Fruit fly (Drosophila melanogaster): Measurements from ENCODE around the gene CG12071.

The CG12071 gene

DNA sequence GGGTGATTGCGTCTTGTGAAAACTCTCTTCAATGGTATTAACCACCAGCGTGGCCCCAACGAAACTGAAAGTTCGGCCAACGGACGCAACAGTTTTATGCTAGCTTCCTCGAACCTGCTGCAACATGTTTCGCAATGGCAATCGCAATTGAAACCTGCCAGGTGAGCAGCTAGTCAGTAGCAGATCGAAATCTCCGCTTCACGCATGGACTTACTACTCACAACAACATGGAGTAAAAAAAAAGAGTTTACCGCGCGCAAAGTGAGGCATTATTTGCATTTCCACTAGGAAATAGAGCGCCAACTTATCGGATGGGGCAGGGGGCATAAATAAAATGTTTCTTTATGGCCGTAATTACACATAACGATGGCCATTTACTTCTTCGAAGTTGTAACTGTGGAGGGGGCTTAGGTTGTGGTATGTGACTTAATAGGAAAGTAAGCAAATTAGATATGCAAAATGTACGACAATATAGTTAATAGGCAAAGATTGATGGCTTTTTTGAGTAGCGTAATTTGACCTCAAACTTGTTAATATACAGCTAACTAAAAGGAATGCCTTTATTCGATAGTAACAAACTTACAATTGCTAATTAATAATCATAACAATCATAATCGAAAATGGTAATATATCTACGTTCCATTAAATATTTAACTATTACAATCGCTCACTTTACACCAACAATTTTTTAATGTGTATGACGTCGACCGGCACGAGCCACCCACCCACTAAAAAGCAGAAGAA, 8.4 kb downstream of the CG12071 start, which contains the start of gene CG15545:
CG15545 (minus strand) TSS at position 51 of the 744 bp plus-strand sequence.
- TF ChIP-seq EcR (GFP tag; optimal IDR thresholded peaks at IDR 0.05) (no peak), psq (optimal IDR thresholded peaks at IDR 0.05) (no peak), usp (GFP tag; optimal IDR thresholded peaks at IDR 0.05) (no peak), Dll (optimal IDR thresholded peaks at IDR 0.05) (no peak), CG8478 (optimal IDR thresholded peaks at IDR 0.05) (no peak), pan (optimal IDR thresholded peaks at IDR 0.05) (no peak)

DNA sequence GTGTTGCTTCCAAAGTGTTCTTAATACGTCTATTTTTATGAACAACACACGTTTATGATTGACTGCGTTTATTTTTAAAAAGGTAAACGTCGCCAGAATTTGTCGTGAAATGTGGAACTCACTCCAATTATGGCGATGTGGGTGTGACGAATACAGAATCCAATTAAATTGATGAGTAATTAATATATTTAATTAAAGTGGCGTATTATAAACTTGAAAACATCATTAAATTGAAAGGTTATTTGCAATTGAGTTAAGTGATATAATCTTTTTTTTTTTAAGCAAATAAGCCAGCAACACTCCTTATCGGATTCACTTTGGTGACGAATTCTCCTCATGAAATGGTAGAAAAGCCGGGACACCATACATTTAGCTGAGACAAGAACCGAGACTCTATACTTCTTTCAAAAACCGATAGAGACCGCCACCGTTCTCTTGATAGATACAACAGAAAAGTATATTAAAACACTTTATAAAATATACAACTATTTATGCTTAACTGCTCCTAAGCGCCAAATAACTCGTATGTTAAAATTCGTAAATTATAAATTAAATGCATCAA, 10.4 kb downstream of the CG12071 start:
- no peak for TF ChIP-seq pan (optimal IDR thresholded peaks at IDR 0.05)
- TF ChIP-seq Dll (optimal IDR thresholded peaks at IDR 0.05) = no peak
- no peak for TF ChIP-seq usp (GFP tag; optimal IDR thresholded peaks at IDR 0.05)
- no peak for TF ChIP-seq psq (optimal IDR thresholded peaks at IDR 0.05)
- TF ChIP-seq CG8478 (optimal IDR thresholded peaks at IDR 0.05) = no peak
- TF ChIP-seq EcR (GFP tag; optimal IDR thresholded peaks at IDR 0.05) = no peak

DNA sequence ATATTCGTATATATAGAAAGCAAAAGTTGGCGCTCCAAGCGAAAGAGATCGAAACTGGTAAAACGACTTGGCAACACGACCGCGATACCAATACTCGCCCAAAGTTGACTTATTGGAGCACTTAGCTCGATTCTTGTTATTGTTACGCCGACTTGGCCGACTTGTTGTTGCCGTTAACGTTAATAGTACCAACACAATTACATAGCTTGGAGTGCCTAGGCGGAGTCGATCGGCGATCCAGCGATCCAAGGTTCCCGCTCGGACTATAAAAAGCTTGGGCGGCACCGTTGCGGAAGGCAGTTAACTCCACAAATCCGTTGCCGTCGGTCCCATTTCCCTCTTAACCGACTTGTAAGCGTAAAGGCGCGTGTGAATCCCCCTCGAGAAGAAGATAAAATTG, 13.6 kb downstream of the CG12071 start, which contains the start of gene Cpr100A:
Cpr100A (plus strand) TSS at position 290 of the 400 bp plus-strand sequence.
- no peak for TF ChIP-seq usp (GFP tag; optimal IDR thresholded peaks at IDR 0.05)
- TF ChIP-seq EcR (GFP tag; optimal IDR thresholded peaks at IDR 0.05) = no peak
- no peak for TF ChIP-seq psq (optimal IDR thresholded peaks at IDR 0.05)
- no peak for TF ChIP-seq Dll (optimal IDR thresholded peaks at IDR 0.05)
- TF ChIP-seq pan (optimal IDR thresholded peaks at IDR 0.05) = no peak
- no peak for TF ChIP-seq CG8478 (optimal IDR thresholded peaks at IDR 0.05)

DNA sequence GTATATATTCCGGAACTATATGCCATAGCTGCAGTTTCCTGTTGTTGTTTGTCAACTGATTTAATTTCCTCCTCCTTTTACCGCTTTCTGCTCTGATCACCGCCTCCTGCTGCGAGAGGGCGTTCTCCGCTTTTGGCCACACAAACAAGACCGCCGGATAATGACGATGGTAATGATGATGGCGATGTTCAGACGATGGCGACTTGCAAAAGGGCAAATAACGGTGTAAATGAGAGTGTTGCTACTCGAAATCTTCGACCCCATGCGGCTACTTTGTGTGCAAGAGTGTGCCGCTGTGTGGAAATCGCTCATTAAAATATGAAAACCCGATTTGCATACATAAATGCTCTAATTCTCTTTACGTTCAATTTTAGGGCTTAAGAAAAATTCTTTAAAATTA, 14.9 kb downstream of the CG12071 start:
- TF ChIP-seq pan (optimal IDR thresholded peaks at IDR 0.05) (no peak), usp (GFP tag; optimal IDR thresholded peaks at IDR 0.05) (no peak), Dll (optimal IDR thresholded peaks at IDR 0.05) (no peak), psq (optimal IDR thresholded peaks at IDR 0.05) (no peak), CG8478 (optimal IDR thresholded peaks at IDR 0.05) (no peak), EcR (GFP tag; optimal IDR thresholded peaks at IDR 0.05) (no peak)

DNA sequence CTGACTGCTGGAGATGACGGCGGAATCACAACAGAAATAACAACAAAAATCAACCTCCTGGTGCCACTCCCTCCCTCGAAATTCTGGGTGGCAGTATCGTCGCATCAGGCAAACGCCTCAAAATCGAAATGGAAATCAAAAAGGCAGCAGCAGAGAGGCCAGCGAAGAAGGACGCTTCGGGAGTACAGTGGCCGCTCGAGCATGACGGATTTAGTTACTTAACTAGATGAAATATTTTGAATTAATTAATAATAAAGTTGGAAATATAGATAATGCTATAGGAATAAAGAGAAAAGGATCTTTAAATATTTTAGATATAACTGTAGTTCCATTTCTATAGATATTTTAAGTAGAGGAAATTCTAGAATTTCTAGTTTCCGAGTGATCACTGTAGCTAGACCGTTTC, 15.5 kb downstream of the CG12071 start:
- TF ChIP-seq CG8478 (optimal IDR thresholded peaks at IDR 0.05) = no peak
- TF ChIP-seq psq (optimal IDR thresholded peaks at IDR 0.05) = no peak
- TF ChIP-seq EcR (GFP tag; optimal IDR thresholded peaks at IDR 0.05) = no peak
- TF ChIP-seq usp (GFP tag; optimal IDR thresholded peaks at IDR 0.05) = no peak
- TF ChIP-seq Dll (optimal IDR thresholded peaks at IDR 0.05) = no peak
- no peak for TF ChIP-seq pan (optimal IDR thresholded peaks at IDR 0.05)

DNA sequence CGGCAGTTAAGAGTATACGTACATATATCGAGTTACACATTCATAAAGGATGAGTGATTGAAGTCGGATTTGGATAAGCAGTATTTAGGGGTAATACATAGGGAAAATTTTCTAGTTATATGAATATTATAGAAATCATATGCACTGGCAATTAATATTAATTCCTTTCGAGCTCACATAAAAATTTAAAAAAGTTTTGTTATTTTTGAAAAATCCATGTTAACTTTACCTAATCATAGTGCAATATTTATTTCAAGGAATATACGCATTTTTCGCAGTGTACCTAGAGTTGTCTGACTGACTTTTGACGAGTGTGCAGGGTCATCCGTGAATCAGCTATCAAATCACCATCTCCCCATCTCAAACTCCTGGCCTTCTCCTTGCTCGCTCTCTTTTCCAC, 16.4 kb downstream of the CG12071 start:
- TF ChIP-seq CG8478 (optimal IDR thresholded peaks at IDR 0.05) (no peak), usp (GFP tag; optimal IDR thresholded peaks at IDR 0.05) (no peak), pan (optimal IDR thresholded peaks at IDR 0.05) (no peak), Dll (optimal IDR thresholded peaks at IDR 0.05) (no peak), EcR (GFP tag; optimal IDR thresholded peaks at IDR 0.05) (no peak), psq (optimal IDR thresholded peaks at IDR 0.05) (no peak)

DNA sequence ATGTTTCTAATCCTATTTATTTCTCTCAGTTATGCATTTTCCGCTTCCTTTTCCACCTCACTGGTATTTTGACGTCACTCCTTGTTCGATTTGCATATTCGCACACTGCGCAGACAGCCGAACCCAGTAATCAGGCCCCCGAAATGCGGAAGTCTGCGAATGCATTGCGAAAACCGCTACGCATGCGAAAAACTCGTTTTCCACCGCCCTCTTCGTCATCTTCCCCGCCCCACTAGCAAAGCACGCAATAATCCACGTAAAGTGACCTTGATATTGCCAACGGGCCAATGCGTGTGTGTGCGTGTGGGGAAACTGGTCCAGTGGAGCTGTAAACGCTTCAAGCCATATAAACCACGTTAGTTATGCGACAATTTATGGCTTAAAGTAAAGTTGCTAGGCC, 16.9 kb downstream of the CG12071 start:
- no peak for TF ChIP-seq psq (optimal IDR thresholded peaks at IDR 0.05)
- no peak for TF ChIP-seq pan (optimal IDR thresholded peaks at IDR 0.05)
- TF ChIP-seq Dll (optimal IDR thresholded peaks at IDR 0.05) = no peak
- no peak for TF ChIP-seq EcR (GFP tag; optimal IDR thresholded peaks at IDR 0.05)
- no peak for TF ChIP-seq CG8478 (optimal IDR thresholded peaks at IDR 0.05)
- TF ChIP-seq usp (GFP tag; optimal IDR thresholded peaks at IDR 0.05) = no peak

DNA sequence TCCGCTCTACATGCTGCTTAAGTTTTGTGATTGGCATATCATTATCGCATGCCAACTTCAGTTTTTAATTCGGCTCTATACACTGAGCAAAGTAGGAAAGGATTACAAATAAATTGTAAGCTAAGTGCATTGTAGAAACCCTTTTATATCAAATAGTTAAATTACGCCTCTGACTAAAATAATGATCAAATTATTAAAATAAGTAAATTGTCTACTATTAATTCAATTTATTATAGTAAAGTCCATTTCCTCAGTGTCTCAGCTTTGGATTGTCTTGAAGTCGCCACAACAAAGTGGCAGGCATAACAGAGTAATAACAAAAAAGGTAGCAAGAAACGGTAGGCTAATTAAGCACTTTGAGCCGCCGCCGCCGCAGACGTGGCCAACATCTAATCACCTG, 18.4 kb downstream of the CG12071 start:
- TF ChIP-seq pan (optimal IDR thresholded peaks at IDR 0.05) (no peak), Dll (optimal IDR thresholded peaks at IDR 0.05) (no peak), CG8478 (optimal IDR thresholded peaks at IDR 0.05) (no peak), usp (GFP tag; optimal IDR thresholded peaks at IDR 0.05) (no peak), EcR (GFP tag; optimal IDR thresholded peaks at IDR 0.05) (no peak), psq (optimal IDR thresholded peaks at IDR 0.05) (no peak)

DNA sequence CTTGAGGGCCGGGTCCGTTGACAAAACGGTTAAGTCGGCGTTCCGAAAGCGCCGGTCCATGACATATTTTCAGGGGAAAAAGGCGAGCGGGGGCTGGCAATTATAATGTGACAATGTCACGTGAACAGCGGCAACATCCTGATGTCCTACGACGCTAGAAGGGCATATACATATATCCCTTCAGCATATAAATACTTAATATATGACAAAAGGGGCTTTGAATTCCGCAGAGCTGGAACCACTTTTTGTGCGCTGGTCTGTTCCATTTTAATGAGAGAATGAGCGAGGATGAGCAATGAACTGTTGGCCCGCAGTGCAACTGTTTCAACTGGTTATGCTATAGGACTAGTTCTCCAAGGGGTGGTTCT, 20.3 kb downstream of the CG12071 start:
- TF ChIP-seq usp (GFP tag; optimal IDR thresholded peaks at IDR 0.05) (no peak), CG8478 (optimal IDR thresholded peaks at IDR 0.05) (no peak), psq (optimal IDR thresholded peaks at IDR 0.05) (no peak), Dll (optimal IDR thresholded peaks at IDR 0.05) (no peak), EcR (GFP tag; optimal IDR thresholded peaks at IDR 0.05) (no peak), pan (optimal IDR thresholded peaks at IDR 0.05) (no peak)

DNA sequence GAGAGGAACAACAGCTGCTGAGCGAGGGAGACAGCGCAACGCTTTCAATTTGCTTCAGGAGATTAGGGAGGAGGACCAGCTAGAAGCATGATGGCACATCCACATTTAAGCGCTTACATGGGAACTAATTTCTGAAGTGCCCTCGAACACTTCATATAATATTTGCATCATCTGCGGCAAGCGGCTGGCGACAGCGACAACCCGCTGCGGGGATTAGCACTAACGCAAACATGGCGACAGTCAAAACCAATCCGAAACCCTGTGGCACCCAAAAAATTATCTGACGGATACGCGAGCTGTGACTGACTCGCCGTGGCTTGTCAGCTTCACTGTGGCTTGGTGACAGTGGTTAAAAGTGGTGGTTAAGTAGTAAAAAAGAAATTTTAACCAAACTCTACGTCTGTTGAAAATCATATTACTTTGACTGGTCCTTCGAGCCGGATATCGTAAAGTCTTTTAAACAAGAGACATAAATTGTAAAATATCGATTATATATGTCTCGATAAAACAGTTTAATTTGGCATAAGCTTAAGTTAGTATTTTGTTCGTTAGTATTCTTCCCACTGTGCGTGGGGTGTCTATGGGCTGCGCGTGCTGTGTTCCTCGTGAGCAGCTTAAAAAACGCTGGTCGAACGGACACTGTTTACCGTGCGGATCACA, 20.8 kb downstream of the CG12071 start:
- TF ChIP-seq Dll (optimal IDR thresholded peaks at IDR 0.05) (no peak), EcR (GFP tag; optimal IDR thresholded peaks at IDR 0.05) (no peak), CG8478 (optimal IDR thresholded peaks at IDR 0.05) (no peak), pan (optimal IDR thresholded peaks at IDR 0.05) (no peak), usp (GFP tag; optimal IDR thresholded peaks at IDR 0.05) (no peak), psq (optimal IDR thresholded peaks at IDR 0.05) (no peak)

DNA sequence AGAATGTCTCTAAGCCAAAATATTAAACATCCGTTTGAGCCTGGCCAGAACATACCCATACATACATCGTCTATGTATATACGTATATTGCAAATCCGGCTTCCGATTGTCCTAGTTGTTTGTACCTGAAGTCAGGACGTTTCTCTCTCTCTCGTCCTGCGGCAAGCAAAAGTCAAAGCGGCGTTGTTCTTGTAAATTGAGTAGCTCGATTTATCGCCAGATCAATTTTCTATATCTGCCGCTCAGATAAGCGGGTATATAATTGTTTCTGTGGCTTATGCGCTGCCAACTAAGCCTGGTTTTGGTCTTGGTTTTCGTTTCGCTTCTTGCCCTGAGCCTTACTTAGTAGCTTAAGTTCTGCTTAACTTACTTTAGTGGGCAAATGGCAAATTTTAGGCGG, 24.2 kb downstream of the CG12071 start:
- no peak for TF ChIP-seq Dll (optimal IDR thresholded peaks at IDR 0.05)
- TF ChIP-seq pan (optimal IDR thresholded peaks at IDR 0.05) = no peak
- TF ChIP-seq usp (GFP tag; optimal IDR thresholded peaks at IDR 0.05) = no peak
- TF ChIP-seq psq (optimal IDR thresholded peaks at IDR 0.05) = no peak
- TF ChIP-seq CG8478 (optimal IDR thresholded peaks at IDR 0.05) = no peak

DNA sequence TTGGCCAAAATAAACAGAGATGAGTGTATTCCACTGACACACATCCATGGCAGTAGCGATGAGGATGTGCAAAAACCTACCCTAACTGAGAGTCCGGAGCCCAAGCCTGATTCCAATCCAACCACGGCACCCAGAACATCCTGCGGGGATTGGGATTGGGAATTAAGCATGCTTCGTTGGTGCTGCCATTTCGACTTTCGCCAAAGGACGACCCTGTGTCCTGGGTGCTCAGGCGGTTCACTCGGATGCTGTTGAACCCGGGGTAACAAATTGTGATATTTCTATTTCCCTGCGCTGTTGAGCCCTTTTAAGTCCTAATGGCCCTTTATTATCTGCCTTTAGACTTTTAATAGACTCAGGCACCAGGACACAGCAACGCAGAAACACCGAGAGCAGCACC, 25.7 kb downstream of the CG12071 start:
- TF ChIP-seq psq (optimal IDR thresholded peaks at IDR 0.05) (no peak), CG8478 (optimal IDR thresholded peaks at IDR 0.05) (no peak), Dll (optimal IDR thresholded peaks at IDR 0.05) (no peak), usp (GFP tag; optimal IDR thresholded peaks at IDR 0.05) (no peak), EcR (GFP tag; optimal IDR thresholded peaks at IDR 0.05) (no peak), pan (optimal IDR thresholded peaks at IDR 0.05) (no peak)

All from whole organism.